Fruit fly (Drosophila melanogaster) Kc167 (cell line): ENCODE results near the gene Phf7.
"Not testable (repeated sequence)": the region's sequence is repeated elsewhere in the genome, so short reads cannot be mapped to it uniquely, and the experiment has no call there.

Experiments used
- Myc ChIP-seq: fragments of >200 bp; optimal IDR thresholded peaks from 2 replicates; lab custom pipeline; 2017; ENCODE audit warnings: missing external identifiers
- Sin3A ChIP-seq: fragments of >200 bp; optimal IDR thresholded peaks from 2 replicates; lab custom pipeline; 2018; ENCODE audit warnings: missing external identifiers
- h ChIP-seq: fragments of >200 bp; optimal IDR thresholded peaks from 3 replicates; lab custom pipeline; 2018; ENCODE audit warnings: missing external identifiers
- insv ChIP-seq: fragments of >200 bp; optimal IDR thresholded peaks from 3 replicates; lab custom pipeline; 2018; ENCODE audit warnings: missing external identifiers
- psq ChIP-seq: fragments of >200 bp; optimal IDR thresholded peaks from 2 replicates; lab custom pipeline; 2017; ENCODE audit warnings: missing external identifiers
- ttk ChIP-seq: sonication (Bioruptor generic); optimal IDR thresholded peaks from 2 replicates; lab custom pipeline; 2017; ENCODE audit warnings: missing external identifiers

Gene Phf7

DNA sequence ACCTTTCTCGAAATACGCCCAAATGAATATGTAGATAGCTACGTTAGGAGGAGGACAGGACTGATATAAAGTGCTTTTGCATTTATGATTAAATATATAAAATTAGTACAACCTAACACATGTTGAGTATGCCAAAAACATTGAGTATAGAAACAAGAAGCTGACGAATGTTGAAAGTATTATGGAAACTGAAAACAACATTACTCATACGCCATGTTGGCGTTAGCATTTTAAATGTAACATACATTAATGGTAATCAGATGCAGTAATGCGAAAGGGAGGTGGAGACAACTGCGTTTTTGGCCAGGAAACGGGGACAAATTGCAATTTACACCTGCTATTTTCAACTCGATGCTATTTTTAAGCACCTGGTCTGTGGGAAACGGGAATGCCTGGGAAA, 7.1 kb downstream of the Phf7 start:
- no peak for TF ChIP-seq ttk
- no peak for TF ChIP-seq Sin3A (lab: Kevin White, UChicago)
- no peak for TF ChIP-seq Myc (lab: Kevin White, UChicago)
- TF ChIP-seq h (lab: Kevin White, UChicago): no peak
- no peak for TF ChIP-seq insv
- no peak for TF ChIP-seq psq (lab: Kevin White, UChicago)

dm6 chrX:20155947-20156346, 9.7 kb downstream of the Phf7 start:
- TF ChIP-seq psq (lab: Kevin White, UChicago): no peak
- TF ChIP-seq Sin3A (lab: Kevin White, UChicago): no peak
- no peak for TF ChIP-seq h (lab: Kevin White, UChicago)
- TF ChIP-seq Myc (lab: Kevin White, UChicago): no peak
- TF ChIP-seq ttk: no peak

- TF ChIP-seq ttk (no peak), insv (no peak), psq (lab: Kevin White, UChicago) (no peak), Myc (lab: Kevin White, UChicago) (no peak), Sin3A (lab: Kevin White, UChicago) (no peak), h (lab: Kevin White, UChicago) (no peak)
These were observed 17.9 kb downstream of the Phf7 start, which contains the start of gene aspr for dm6 chrX:20147693-20148174. aspr (plus strand) TSS chrX:20148124.

- not testable (repeated sequence) for TF ChIP-seq h (lab: Kevin White, UChicago); insv; Sin3A (lab: Kevin White, UChicago)
These were observed 22.5 kb downstream of the Phf7 start, which contains the start of gene Or19a for dm6 chrX:20143088-20143487. Or19a (minus strand) TSS chrX:20143188.

DNA sequence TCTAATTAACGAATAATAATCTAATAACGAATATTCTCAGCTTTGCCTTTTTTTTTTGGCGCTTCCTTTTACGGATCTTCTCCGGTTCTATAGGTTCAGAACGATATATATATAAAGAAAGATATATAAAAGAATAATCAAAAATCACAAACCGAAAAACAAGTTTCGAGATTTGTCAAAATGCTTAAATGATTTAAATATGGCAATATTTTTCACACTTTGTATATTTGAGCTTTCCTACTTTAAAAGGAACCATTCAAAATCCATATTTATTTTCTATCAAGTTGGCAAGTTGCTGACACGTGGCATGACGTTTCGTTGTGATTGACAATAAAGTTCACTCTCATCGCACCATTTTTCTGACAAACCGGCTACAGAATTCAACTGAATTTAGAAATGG, 24.9 kb downstream of the Phf7 start, which contains the start of gene CG34332:
Gene CG34332 (plus strand): TSS at position 301 of the 400 bp plus-strand sequence.
- no peak for TF ChIP-seq h (lab: Kevin White, UChicago)
- no peak for TF ChIP-seq insv
- TF ChIP-seq Myc (lab: Kevin White, UChicago): no peak
- TF ChIP-seq ttk: no peak

DNA sequence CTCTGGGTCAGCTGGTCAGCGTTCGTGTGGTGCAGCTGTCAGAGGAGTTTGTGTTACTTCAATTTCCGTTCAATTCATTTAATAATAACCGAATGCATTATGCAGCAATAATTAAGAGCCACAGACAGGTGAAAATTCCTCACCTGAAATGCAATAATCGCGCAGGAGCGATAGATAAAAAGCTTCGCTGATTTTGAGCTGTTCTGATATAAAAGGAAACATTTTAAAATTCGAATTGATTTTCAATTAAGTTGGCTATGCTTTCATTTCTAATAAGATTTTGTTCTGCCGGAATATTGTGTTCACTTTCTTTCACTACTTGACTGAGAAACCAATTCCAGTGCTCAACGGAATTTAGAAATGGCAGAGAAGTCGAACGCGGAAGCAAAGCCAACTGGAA, 26.1 kb downstream of the Phf7 start, which contains the start of gene CG42583:
Gene CG42583 (plus strand): TSS at position 301 of the 400 bp plus-strand sequence.
- TF ChIP-seq h (lab: Kevin White, UChicago) (no peak), Sin3A (lab: Kevin White, UChicago) (no peak), insv (no peak), ttk (no peak), psq (lab: Kevin White, UChicago) (no peak), Myc (lab: Kevin White, UChicago) (no peak)

- TF ChIP-seq psq (lab: Kevin White, UChicago) (no peak), h (lab: Kevin White, UChicago) (no peak), ttk (no peak), Myc (lab: Kevin White, UChicago) (no peak), insv (no peak), Sin3A (lab: Kevin White, UChicago) (no peak)
These were observed 32.2 kb downstream of the Phf7 start, which contains the start of gene CG15322 for dm6 chrX:20133432-20133831. CG15322 (plus strand) TSS chrX:20133579.

- TF ChIP-seq ttk (no peak), psq (lab: Kevin White, UChicago) (no peak), Sin3A (lab: Kevin White, UChicago) (no peak), insv (no peak), Myc (lab: Kevin White, UChicago) (no peak), h (lab: Kevin White, UChicago) (no peak)
These were observed 35.1 kb downstream of the Phf7 start for dm6 chrX:20130486-20130885.

DNA sequence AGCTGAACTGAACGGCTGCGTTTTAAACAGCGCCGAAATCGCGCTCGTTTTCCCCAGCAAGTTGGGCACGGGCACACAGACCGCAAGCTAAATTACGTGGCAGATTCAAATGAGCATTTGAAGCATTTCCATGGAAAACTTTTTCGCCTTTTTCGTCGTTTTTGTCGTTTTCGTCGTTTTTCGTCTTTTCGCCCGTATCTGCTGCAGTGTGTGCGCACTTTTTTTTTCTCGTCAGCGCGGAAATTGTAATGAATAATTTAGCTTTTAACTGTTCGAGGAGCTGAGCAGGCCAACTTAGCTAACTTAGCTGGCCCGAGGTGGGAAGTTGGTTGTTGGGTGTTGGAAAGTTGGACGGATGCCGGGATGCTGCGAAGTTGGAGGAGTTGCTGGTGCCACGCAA, 36.1 kb downstream of the Phf7 start:
- no peak for TF ChIP-seq psq (lab: Kevin White, UChicago)
- no peak for TF ChIP-seq h (lab: Kevin White, UChicago)
- no peak for TF ChIP-seq insv
- no peak for TF ChIP-seq Myc (lab: Kevin White, UChicago)
- no peak for TF ChIP-seq ttk

dm6 chrX:20122153-20122552, 43.5 kb downstream of the Phf7 start, which contains the start of gene CG34331:
CG34331 (plus strand) TSS chrX:20122453.
- TF ChIP-seq Sin3A (lab: Kevin White, UChicago): no peak
- TF ChIP-seq h (lab: Kevin White, UChicago): no peak
- no peak for TF ChIP-seq ttk
- no peak for TF ChIP-seq insv
- TF ChIP-seq psq (lab: Kevin White, UChicago): no peak
- TF ChIP-seq Myc (lab: Kevin White, UChicago): no peak

DNA sequence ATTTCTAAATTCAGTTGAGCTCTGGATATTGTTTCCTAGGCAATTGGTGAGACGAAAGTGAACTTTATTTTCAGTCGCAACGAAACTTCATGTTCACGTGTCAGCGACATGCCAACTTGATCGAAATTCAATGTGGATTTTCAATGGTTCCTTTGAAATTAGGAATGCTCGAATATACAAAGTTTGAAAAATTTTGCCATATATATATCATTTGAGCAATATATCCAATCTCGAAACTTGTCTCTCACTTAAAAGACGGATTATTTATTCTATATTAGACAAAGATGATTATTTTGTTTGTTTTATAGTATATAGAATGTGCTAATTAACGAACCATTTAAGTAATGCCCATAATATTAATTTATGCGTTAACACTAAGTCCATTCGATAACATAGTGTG, 55.2 kb downstream of the Phf7 start, which contains the start of gene karr:
Gene karr (minus strand): TSS at position 101 of the 400 bp plus-strand sequence.
- no peak for TF ChIP-seq h (lab: Kevin White, UChicago)
- no peak for TF ChIP-seq Myc (lab: Kevin White, UChicago)
- TF ChIP-seq psq (lab: Kevin White, UChicago): no peak
- TF ChIP-seq ttk: no peak
- TF ChIP-seq insv: no peak
- TF ChIP-seq Sin3A (lab: Kevin White, UChicago): no peak
